Worm (Caenorhabditis elegans): Measurements from ENCODE around the gene polh-1.
A peak's percentile ranks its signal among the peaks of the same experiment; 100 is the strongest.

Gene polh-1

ce11 chrIII:1925786-1926185 is 24.3 kb downstream of the polh-1 start:
- no peak for TF ChIP-seq nhr-232 (tag; optimal IDR thresholded peaks at IDR 0.05)
- no peak for TF ChIP-seq unc-3 (GFP tag; conservative IDR thresholded peaks at IDR 0.05)
- TF ChIP-seq unc-3 (tag; optimal IDR thresholded peaks at IDR 0.05): no peak
- TF ChIP-seq dmd-4 (tag; optimal IDR thresholded peaks at IDR 0.05; ENCODE audit: borderline replicate concordance): no peak
- no peak for TF ChIP-seq ama-1 (optimal IDR thresholded peaks at IDR 0.05)
- TF ChIP-seq pros-1 (tag; optimal IDR thresholded peaks at IDR 0.05): no peak
- no peak for TF ChIP-seq pha-4 (tag; optimal IDR thresholded peaks at IDR 0.05)
- no peak for TF ChIP-seq pqm-1 (tag; optimal IDR thresholded peaks at IDR 0.05)
- TF ChIP-seq che-1 (tag; optimal IDR thresholded peaks at IDR 0.05): no peak
- no peak for TF ChIP-seq tbx-7 (tag; optimal IDR thresholded peaks at IDR 0.05)
- TF ChIP-seq ceh-30 (tag; optimal IDR thresholded peaks at IDR 0.05): no peak
- TF ChIP-seq ztf-16 (tag; optimal IDR thresholded peaks at IDR 0.05): no peak
- no peak for TF ChIP-seq hlh-15 (tag; optimal IDR thresholded peaks at IDR 0.05)
- TF ChIP-seq ceh-9 (tag; optimal IDR thresholded peaks at IDR 0.05): no peak
- TF ChIP-seq ets-4 (tag; optimal IDR thresholded peaks at IDR 0.05): no peak
- no peak for TF ChIP-seq sox-4 (tag; optimal IDR thresholded peaks at IDR 0.05)
- TF ChIP-seq unc-42 (tag; optimal IDR thresholded peaks at IDR 0.05): no peak
- no peak for TF ChIP-seq madf-2 (tag; optimal IDR thresholded peaks at IDR 0.05)
- TF ChIP-seq dve-1 (tag; optimal IDR thresholded peaks at IDR 0.05): no peak

ce11 chrIII:1925048-1925537 is 25.0 kb downstream of the polh-1 start:
- no peak for TF ChIP-seq unc-3 (GFP tag; conservative IDR thresholded peaks at IDR 0.05)
- TF ChIP-seq unc-3 (tag; optimal IDR thresholded peaks at IDR 0.05): peak; percentile 72
- TF ChIP-seq C38D4.7 (GFP tag; optimal IDR thresholded peaks at IDR 0.05): no peak
- peak; percentile 98 for TF ChIP-seq rnt-1 (tag; optimal IDR thresholded peaks at IDR 0.05)
- TF ChIP-seq madf-2 (tag; optimal IDR thresholded peaks at IDR 0.05): peak; percentile 60
- no peak for TF ChIP-seq ceh-45 (GFP tag; IDR thresholded peaks at IDR 0.05)
- TF ChIP-seq ceh-22 (tag; optimal IDR thresholded peaks at IDR 0.05): no peak
- TF ChIP-seq ahr-1 (tag; optimal IDR thresholded peaks at IDR 0.05): no peak
- peak; percentile 41 for TF ChIP-seq tbx-7 (tag; optimal IDR thresholded peaks at IDR 0.05)
- peak; percentile 95 for TF ChIP-seq F13H6.1 (tag; optimal IDR thresholded peaks at IDR 0.05)
- TF ChIP-seq npax-4 (tag; optimal IDR thresholded peaks at IDR 0.05): no peak
- peak; percentile 40 for TF ChIP-seq dmd-4 (tag; optimal IDR thresholded peaks at IDR 0.05; ENCODE audit: borderline replicate concordance)
- no peak for TF ChIP-seq lim-6 (tag; optimal IDR thresholded peaks at IDR 0.05)
- no peak for TF ChIP-seq ztf-16 (tag; optimal IDR thresholded peaks at IDR 0.05)
- no peak for TF ChIP-seq ceh-24 (tag; optimal IDR thresholded peaks at IDR 0.05)
- peak; percentile 97 for TF ChIP-seq tbx-2 (tag; optimal IDR thresholded peaks at IDR 0.05)
- TF ChIP-seq fkh-6 (tag; optimal IDR thresholded peaks at IDR 0.05): no peak
- TF ChIP-seq Y22D7AL.16 (tag; optimal IDR thresholded peaks at IDR 0.05): no peak
- peak; percentile 10; the same call in 1 of the 2 replicates for TF ChIP-seq sox-2 (GFP tag; IDR thresholded peaks at IDR 0.05)
- TF ChIP-seq unc-55 (GFP tag; optimal IDR thresholded peaks at IDR 0.05): peak; percentile 99
- peak; percentile 1 for TF ChIP-seq fkh-10 (GFP tag; optimal IDR thresholded peaks at IDR 0.05)
- TF ChIP-seq pqm-1 (tag; optimal IDR thresholded peaks at IDR 0.05): peak; percentile 65
- peak; percentile 87 for TF ChIP-seq ceh-31 (tag; optimal IDR thresholded peaks at IDR 0.05)
- no peak for TF ChIP-seq pha-4 (tag; optimal IDR thresholded peaks at IDR 0.05)
- no peak for TF ChIP-seq ceh-6 (GFP tag; optimal IDR thresholded peaks at IDR 0.05)
- TF ChIP-seq hlh-6 (tag; optimal IDR thresholded peaks at IDR 0.05): no peak
- peak; percentile 64 for TF ChIP-seq unc-86 (tag; optimal IDR thresholded peaks at IDR 0.05)
- peak; percentile 51 for TF ChIP-seq sox-4 (tag; optimal IDR thresholded peaks at IDR 0.05)
- TF ChIP-seq nfya-1 (tag; optimal IDR thresholded peaks at IDR 0.05): peak; percentile 96
- TF ChIP-seq elt-4 (tag; optimal IDR thresholded peaks at IDR 0.05): no peak
- TF ChIP-seq ceh-30 (tag; optimal IDR thresholded peaks at IDR 0.05): peak; percentile 78
- TF ChIP-seq eyg-1 (tag; optimal IDR thresholded peaks at IDR 0.05): peak; percentile 51
- TF ChIP-seq ceh-34 (tag; optimal IDR thresholded peaks at IDR 0.05): peak; percentile 95
- peak; percentile 98 for TF ChIP-seq ceh-18 (tag; optimal IDR thresholded peaks at IDR 0.05)
- TF ChIP-seq ama-1 (optimal IDR thresholded peaks at IDR 0.05): no peak
- TF ChIP-seq dve-1 (tag; optimal IDR thresholded peaks at IDR 0.05): peak; percentile 92
- peak; percentile 73 for TF ChIP-seq hlh-8 (tag; optimal IDR thresholded peaks at IDR 0.05)
- TF ChIP-seq mec-3 (tag; optimal IDR thresholded peaks at IDR 0.05; ENCODE audit: borderline replicate concordance): no peak
- TF ChIP-seq nhr-232 (tag; optimal IDR thresholded peaks at IDR 0.05): no peak
- TF ChIP-seq elt-2 (tag; optimal IDR thresholded peaks at IDR 0.05): peak; percentile 83
- TF ChIP-seq ceh-9 (tag; optimal IDR thresholded peaks at IDR 0.05): no peak
- no peak for TF ChIP-seq hlh-15 (tag; optimal IDR thresholded peaks at IDR 0.05)
- peak; percentile 66 for TF ChIP-seq ceh-14 (tag; optimal IDR thresholded peaks at IDR 0.05)
- peak; percentile 94 for TF ChIP-seq ref-2 (tag; optimal IDR thresholded peaks at IDR 0.05)
- peak; percentile 85 for TF ChIP-seq pax-1 (tag; optimal IDR thresholded peaks at IDR 0.05)
- TF ChIP-seq ceh-2 (tag; optimal IDR thresholded peaks at IDR 0.05): peak; percentile 55
- TF ChIP-seq unc-42 (tag; optimal IDR thresholded peaks at IDR 0.05): peak; percentile 64

Data from whole organism, late embryonic.